Worm (Caenorhabditis elegans) whole organism, L3 larva: ENCODE data around the gene fbxa-118.

Experiments
- pqm-1 ChIP-seq: fragments of 150-350 bp; optimal IDR thresholded peaks from 2 replicates; lab custom pipeline; 2017; ENCODE audit warnings: missing biosample characterization, missing genetic modification characterization, inconsistent platforms
- sea-2 ChIP-seq: fragments of 150-350 bp; sonication (generic microtip); optimal IDR thresholded peaks from 4 replicates; lab custom pipeline; 2014; ENCODE audit warnings: missing biosample characterization, missing genetic modification reagents, missing genetic modification characterization

ce11 chrV:19737458-19737857 lies 39.7 kb downstream of the fbxa-118 start, which contains the start of gene W04E12.7:
- no peak for TF ChIP-seq pqm-1
- no peak for TF ChIP-seq sea-2 (GFP tag; lab: Kevin White, UChicago)
